Fruit fly (Drosophila melanogaster) whole organism, embryonic: Measurements from ENCODE around the gene CG32452.

Source experiments
- Ada2b ChIP-seq: fragments of 200-800 bp; sonication (Bioruptor generic); IDR thresholded peaks from 2 replicates; pipeline ENCODE4 v1.3.6; 2022; ENCODE audit warnings: missing biosample characterization, missing genetic modification characterization
- CG1024 ChIP-seq: fragments of 200-800 bp; sonication (Bioruptor generic); IDR thresholded peaks from 2 replicates; pipeline ENCODE4 v1.3.6; 2022; ENCODE audit warnings: missing biosample characterization, missing genetic modification characterization
- CG12071 ChIP-seq: fragments of 200-800 bp; sonication (Bioruptor generic); optimal IDR thresholded peaks from 3 replicates; lab custom pipeline; 2018; ENCODE audit warnings: missing biosample characterization, mild to moderate bottlenecking, missing genetic modification characterization
- CG12659 ChIP-seq: fragments of 200-800 bp; sonication (Bioruptor generic); optimal IDR thresholded peaks from 3 replicates; lab custom pipeline; 2017; ENCODE audit warnings: mild to moderate bottlenecking, missing biosample characterization, missing genetic modification reagents, missing genetic modification characterization
- CG15011 ChIP-seq: fragments of 200-800 bp; sonication (Bioruptor generic); optimal IDR thresholded peaks from 3 replicates; lab custom pipeline; 2018; ENCODE audit warnings: missing biosample characterization, mild to moderate bottlenecking, missing genetic modification characterization
- CG17612 ChIP-seq: fragments of 200-800 bp; sonication (Bioruptor generic); IDR thresholded peaks from 2 replicates; pipeline ENCODE4 v1.3.6; 2022; ENCODE audit warnings: missing biosample characterization, missing genetic modification characterization
- CG2202 ChIP-seq: fragments of 200-800 bp; sonication (Bioruptor generic); optimal IDR thresholded peaks from 2 replicates; lab custom pipeline; 2018; ENCODE audit warnings: missing biosample characterization, mild to moderate bottlenecking, missing genetic modification characterization
- CG2712 ChIP-seq: fragments of 200-800 bp; optimal IDR thresholded peaks from 3 replicates; lab custom pipeline; 2019; ENCODE audit warnings: missing biosample characterization, mild to moderate bottlenecking, missing genetic modification characterization, moderate library complexity
- CG32532 ChIP-seq: fragments of 200-800 bp; sonication (Bioruptor generic); IDR thresholded peaks from 2 replicates; pipeline ENCODE4 v1.3.6; 2022; ENCODE audit warnings: missing biosample characterization, missing genetic modification characterization
- CG3281 ChIP-seq: fragments of 200-800 bp; sonication (Bioruptor generic); optimal IDR thresholded peaks from 3 replicates; lab custom pipeline; 2017; ENCODE audit warnings: missing biosample characterization, mild to moderate bottlenecking, missing genetic modification characterization
- CG34224 ChIP-seq: fragments of 200-800 bp; sonication (Bioruptor generic); IDR thresholded peaks from 3 replicates; pipeline ENCODE4 v1.3.6; 2022; ENCODE audit warnings: missing biosample characterization, missing genetic modification characterization; ENCODE audit not compliant: partially characterized antibody
- CG34422 ChIP-seq: fragments of 200-800 bp; sonication (Bioruptor generic); IDR thresholded peaks from 3 replicates; pipeline ENCODE4 v1.3.6; 2022; ENCODE audit warnings: missing biosample characterization, missing genetic modification characterization
- CG4282 ChIP-seq: fragments of 200-800 bp; sonication (Bioruptor generic); optimal IDR thresholded peaks from 2 replicates; lab custom pipeline; 2016; ENCODE audit warnings: missing biosample characterization, missing genetic modification characterization
- CG4328 ChIP-seq: fragments of 200-800 bp; sonication (Bioruptor generic); optimal IDR thresholded peaks from 3 replicates; lab custom pipeline; 2017; ENCODE audit warnings: missing biosample characterization, missing genetic modification reagents, missing genetic modification characterization
- CG6175 ChIP-seq: fragments of 200-800 bp; sonication (Bioruptor generic); IDR thresholded peaks from 3 replicates; pipeline ENCODE4 v1.3.6; 2022; ENCODE audit warnings: missing biosample characterization, missing genetic modification characterization
- CG6683 ChIP-seq: fragments of 200-800 bp; sonication (Bioruptor generic); optimal IDR thresholded peaks from 2 replicates; lab custom pipeline; 2017; ENCODE audit warnings: missing biosample characterization, mild to moderate bottlenecking, missing genetic modification characterization, missing genetic modification reagents
- CG6765 ChIP-seq: fragments of 200-800 bp; sonication (Bioruptor generic); optimal IDR thresholded peaks from 3 replicates; lab custom pipeline; 2017; ENCODE audit warnings: missing biosample characterization, mild to moderate bottlenecking, missing genetic modification characterization
- CG7372 ChIP-seq: fragments of 200-800 bp; sonication (Bioruptor generic); IDR thresholded peaks from 2 replicates; pipeline ENCODE4 v1.3.6; 2022; ENCODE audit warnings: missing biosample characterization, missing genetic modification characterization
- CG7556 ChIP-seq: fragments of 200-800 bp; sonication (Bioruptor generic); optimal IDR thresholded peaks from 2 replicates; lab custom pipeline; 2017; ENCODE audit warnings: missing biosample characterization, mild to moderate bottlenecking, missing genetic modification characterization
- CG7963 ChIP-seq: fragments of 200-800 bp; sonication (Bioruptor generic); IDR thresholded peaks from 3 replicates; pipeline ENCODE4 v1.3.6; 2022; ENCODE audit warnings: missing biosample characterization, missing genetic modification characterization; ENCODE audit not compliant: partially characterized antibody
- CG9727 ChIP-seq: fragments of 200-800 bp; sonication (Bioruptor generic); optimal IDR thresholded peaks from 3 replicates; lab custom pipeline; 2017; ENCODE audit warnings: missing biosample characterization, mild to moderate bottlenecking, missing genetic modification characterization
- CHES-1-like ChIP-seq: fragments of 200-800 bp; sonication (Bioruptor generic); optimal IDR thresholded peaks from 2 replicates; lab custom pipeline; 2016; ENCODE audit warnings: missing biosample characterization, missing genetic modification characterization
- HmgZ ChIP-seq: fragments of 200-800 bp; sonication (Bioruptor generic); optimal IDR thresholded peaks from 2 replicates; lab custom pipeline; 2018; ENCODE audit warnings: missing biosample characterization, mild to moderate bottlenecking, missing genetic modification characterization
- Nf-YC ChIP-seq: fragments of 200-800 bp; optimal IDR thresholded peaks from 3 replicates; lab custom pipeline; 2019; ENCODE audit warnings: missing biosample characterization, mild to moderate bottlenecking, missing genetic modification characterization, moderate library complexity
- Usf ChIP-seq: fragments of 200-800 bp; sonication (Bioruptor generic); optimal IDR thresholded peaks from 2 replicates; lab custom pipeline; 2017; ENCODE audit warnings: missing genotype, missing biosample characterization, missing genetic modification characterization
- bigmax ChIP-seq: fragments of 200-800 bp; sonication (Bioruptor generic); optimal IDR thresholded peaks from 2 replicates; lab custom pipeline; 2018; ENCODE audit warnings: missing biosample characterization, mild to moderate bottlenecking, missing genetic modification characterization
- caup ChIP-seq: fragments of 200-800 bp; sonication (Bioruptor generic); optimal IDR thresholded peaks from 3 replicates; lab custom pipeline; 2017; ENCODE audit warnings: missing biosample characterization, mild to moderate bottlenecking, missing genetic modification characterization, moderate library complexity; ENCODE audit not compliant: severe bottlenecking
- chif ChIP-seq, 2 experiments: fragments of 200-800 bp; sonication (Bioruptor generic); optimal IDR thresholded peaks; 3 replicates each; lab custom pipeline; 2016; ENCODE audit warnings: missing biosample characterization in 2 of 2, missing genetic modification characterization in 2 of 2
- chinmo ChIP-seq: fragments of 200-800 bp; sonication (Bioruptor generic); IDR thresholded peaks from 4 replicates; pipeline ENCODE4 v1.3.6; 2022; ENCODE audit warnings: missing biosample characterization, missing genetic modification characterization; ENCODE audit not compliant: partially characterized antibody
- crol ChIP-seq: fragments of 200-800 bp; sonication (Bioruptor generic); IDR thresholded peaks from 2 replicates; pipeline ENCODE4 v1.3.6; 2022; ENCODE audit warnings: missing biosample characterization, missing genetic modification characterization
- da ChIP-seq: fragments of 200-800 bp; sonication (Bioruptor generic); optimal IDR thresholded peaks from 2 replicates; lab custom pipeline; 2016; ENCODE audit warnings: missing biosample characterization, missing genetic modification characterization
- fd64A ChIP-seq: fragments of 200-800 bp; sonication (Bioruptor generic); optimal IDR thresholded peaks from 3 replicates; lab custom pipeline; 2018; ENCODE audit warnings: missing biosample characterization, mild to moderate bottlenecking, missing genetic modification characterization
- fu2 ChIP-seq: fragments of 200-800 bp; sonication (Bioruptor generic); optimal IDR thresholded peaks from 2 replicates; lab custom pipeline; 2016; ENCODE audit warnings: missing biosample characterization, missing genetic modification characterization
- gem ChIP-seq: fragments of 200-800 bp; sonication (Bioruptor generic); optimal IDR thresholded peaks from 2 replicates; lab custom pipeline; 2019; ENCODE audit warnings: missing biosample characterization, mild to moderate bottlenecking, missing genetic modification characterization, moderate library complexity
- gsb-n ChIP-seq: fragments of 200-800 bp; sonication (Bioruptor generic); optimal IDR thresholded peaks from 3 replicates; lab custom pipeline; 2018; ENCODE audit warnings: missing biosample characterization, mild to moderate bottlenecking, missing genetic modification characterization
- hbn ChIP-seq: fragments of 200-800 bp; sonication (Bioruptor generic); IDR thresholded peaks from 2 replicates; pipeline ENCODE4 v1.3.6; 2022; ENCODE audit warnings: missing biosample characterization, missing genetic modification characterization; ENCODE audit not compliant: partially characterized antibody
- lola ChIP-seq, 3 experiments: fragments of >200 bp in 2 of 3; fragments of 200-800 bp in 1 of 3; sonication (Bioruptor generic) in 1 of 3; optimal IDR thresholded peaks; 2 replicates each; lab custom pipeline; 2017 to 2019; ENCODE audit warnings: missing biosample characterization in 3 of 3, missing genetic modification characterization in 3 of 3, mild to moderate bottlenecking in 1 of 3, moderate library complexity in 1 of 3
- mam ChIP-seq: fragments of 200-800 bp; sonication (Bioruptor generic); optimal IDR thresholded peaks from 3 replicates; lab custom pipeline; 2016; ENCODE audit warnings: missing biosample characterization, missing genetic modification characterization
- nerfin-2 ChIP-seq: fragments of 200-800 bp; sonication (Bioruptor generic); IDR thresholded peaks from 2 replicates; pipeline ENCODE4 v1.3.6; 2022; ENCODE audit warnings: missing biosample characterization, missing genetic modification characterization; ENCODE audit not compliant: partially characterized antibody
- otp ChIP-seq: fragments of 200-800 bp; sonication (Bioruptor generic); IDR thresholded peaks from 3 replicates; pipeline ENCODE4, ENCODE4 v1.3.6; 2022; ENCODE audit warnings: missing biosample characterization, missing genetic modification characterization
- phol ChIP-seq: fragments of 200-800 bp; sonication (Bioruptor generic); optimal IDR thresholded peaks from 3 replicates; lab custom pipeline; 2018; ENCODE audit warnings: missing biosample characterization, mild to moderate bottlenecking, missing genetic modification characterization, moderate library complexity
- pum ChIP-seq: fragments of 200-800 bp; sonication (Bioruptor generic); optimal IDR thresholded peaks from 2 replicates; lab custom pipeline; 2016; ENCODE audit warnings: missing biosample characterization, missing genetic modification characterization
- rib ChIP-seq: fragments of 200-800 bp; sonication (Bioruptor generic); IDR thresholded peaks from 2 replicates; pipeline ENCODE4 v1.3.6; 2022; ENCODE audit warnings: missing biosample characterization, missing genetic modification characterization
- run ChIP-seq: fragments of 200-800 bp; sonication (Bioruptor generic); optimal IDR thresholded peaks from 3 replicates; lab custom pipeline; 2018; ENCODE audit warnings: missing biosample characterization, mild to moderate bottlenecking, missing genetic modification characterization
- shn ChIP-seq: fragments of 200-800 bp; sonication (Bioruptor generic); optimal IDR thresholded peaks from 3 replicates; lab custom pipeline; 2016; ENCODE audit warnings: missing biosample characterization, missing genetic modification characterization
- tio ChIP-seq: fragments of 200-800 bp; sonication (Bioruptor generic); optimal IDR thresholded peaks from 2 replicates; lab custom pipeline; 2017; ENCODE audit warnings: missing biosample characterization, missing genetic modification characterization, inconsistent platforms
- unc-4 ChIP-seq: fragments of 200-800 bp; sonication (Bioruptor generic); IDR thresholded peaks from 2 replicates; pipeline ENCODE4 v1.3.6; 2022; ENCODE audit warnings: missing biosample characterization, missing genetic modification characterization; ENCODE audit not compliant: partially characterized antibody

The CG32452 gene

DNA sequence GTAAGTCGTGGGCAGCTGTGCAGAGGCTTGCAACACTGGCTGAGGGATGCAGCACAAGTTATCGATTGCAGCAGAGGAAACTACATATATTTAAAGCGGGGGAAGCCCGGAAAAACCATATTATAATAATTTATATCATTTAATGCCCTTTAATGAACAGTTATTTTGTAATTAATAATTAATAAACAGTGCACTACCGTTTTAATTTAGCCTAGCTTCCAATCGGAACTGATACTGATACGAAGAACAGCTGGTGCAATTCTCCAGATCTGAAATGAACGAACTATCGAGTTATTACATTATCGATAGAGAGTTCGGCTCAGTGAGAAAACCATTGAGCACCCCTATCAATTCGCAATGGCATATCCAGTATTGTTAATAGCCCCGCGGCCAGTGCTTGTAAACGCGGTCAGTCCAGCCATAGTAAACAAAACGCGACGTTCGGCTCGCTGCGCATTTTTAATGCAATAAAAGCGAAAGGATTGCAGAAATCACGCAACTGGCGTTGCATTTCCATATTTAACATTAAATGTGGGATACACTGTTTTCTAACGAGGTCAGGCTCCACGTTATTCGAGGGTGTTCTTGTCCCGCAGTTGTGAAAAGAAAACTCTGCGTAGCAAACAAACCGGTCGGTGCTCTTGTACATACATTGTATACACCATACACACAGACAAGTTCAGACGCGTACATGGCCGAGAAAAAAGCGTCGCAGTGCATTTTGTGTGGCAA lies 24.0 kb downstream of the CG32452 start, which contains the start of gene CG7369 (continued):
- TF ChIP-seq crol (0 out of 2 replicates have a peak, but pooled peaks have one; percentile 8), CG34422 (GFP tag; lab: Robert Waterston, UW) (peak; percentile 72), chinmo (GFP tag; lab: Robert Waterston, UW) (peak; percentile 53; the same call in 1 of the 4 replicates), CG7372 (GFP tag; lab: Robert Waterston, UW) (peak; percentile 82), run (tag; lab: Kevin White, UChicago) (peak; percentile 28), da (GFP tag; lab: Kevin White, UChicago) (peak; percentile 44), caup (GFP tag; lab: Kevin White, UChicago) (peak; percentile 84), hbn (peak; percentile 67), unc-4 (GFP tag; lab: Robert Waterston, UW) (peak; percentile 83), Usf (GFP tag; lab: Kevin White, UChicago) (peak; percentile 82), CG4282 (GFP tag; lab: Kevin White, UChicago) (peak; percentile 53), bigmax (GFP tag; lab: Kevin White, UChicago) (no peak), pum (GFP tag; lab: Kevin White, UChicago) (peak; percentile 67), fd64A (GFP tag; lab: Kevin White, UChicago) (no peak), CG6175 (GFP tag; lab: Robert Waterston, UW) (0 out of 3 replicates have a peak, but pooled peaks have one; percentile 36), CG17612 (peak; percentile 63), otp (GFP tag; lab: Robert Waterston, UW) (peak; percentile 68; the same call in 1 of the 3 replicates), nerfin-2 (GFP tag; lab: Robert Waterston, UW) (peak; percentile 59), CG6683 (peak; percentile 70), fu2 (peak; percentile 77), mam (GFP tag; lab: Kevin White, UChicago) (peak; percentile 87), Ada2b (peak; percentile 74), phol (tag; lab: Kevin White, UChicago) (peak; percentile 91), CG2712 (tag; lab: Kevin White, UChicago) (peak; percentile 86), HmgZ (tag; lab: Kevin White, UChicago) (peak; percentile 88), CG32532 (GFP tag; lab: Robert Waterston, UW) (peak; percentile 83), gem (tag; lab: Kevin White, UChicago) (peak; percentile 85), lola (GFP tag; optimal IDR thresholded peaks at IDR 0.05; lab: Kevin White, UChicago) (peak in 1 of 3 experiments; percentile 71), gsb-n (tag; lab: Kevin White, UChicago) (peak; percentile 82), CHES-1-like (GFP tag; lab: Kevin White, UChicago) (peak; percentile 79), CG12071 (peak; percentile 64), tio (GFP tag; lab: Kevin White, UChicago) (peak; percentile 90), CG3281 (GFP tag; lab: Kevin White, UChicago) (peak; percentile 83), CG12659 (peak; percentile 95), CG2202 (tag; lab: Kevin White, UChicago) (peak; percentile 27), shn (peak; percentile 69), Nf-YC (peak; percentile 73), CG4328 (GFP tag; lab: Kevin White, UChicago) (peak; percentile 82), CG7963 (no peak), rib (GFP tag; lab: Robert Waterston, UW) (peak; percentile 62), CG6765 (GFP tag; lab: Kevin White, UChicago) (peak; percentile 51), chif (GFP tag; optimal IDR thresholded peaks at IDR 0.05; lab: Kevin White, UChicago) (peak; percentile 42 to 71), CG9727 (GFP tag; lab: Kevin White, UChicago) (peak; percentile 89), CG15011 (GFP tag; lab: Kevin White, UChicago) (peak; percentile 80), CG1024 (GFP tag; lab: Robert Waterston, UW) (no peak; the same call in 1 of the 2 replicates), CG7556 (GFP tag; lab: Kevin White, UChicago) (peak; percentile 87), CG34224 (peak; percentile 59; the same call in 2 of the 3 replicates)
